Worm (Caenorhabditis elegans): ENCODE data around the gene C44B11.4.

- TF ChIP-seq him-1 (tag; optimal IDR thresholded peaks at IDR 0.05) (no peak), dao-5 (tag; optimal IDR thresholded peaks at IDR 0.05) (no peak)
Measured at ce11 chrIII:3183377-3183776, 39.8 kb upstream of the C44B11.4 start, which contains the start of gene lmtr-5.
